Fruit fly (Drosophila melanogaster) whole organism, embryonic: ENCODE data around the gene CG34276.

Experiments used
- Atf3 ChIP-seq: fragments of 200-800 bp; sonication (Bioruptor generic); optimal IDR thresholded peaks from 3 replicates; lab custom pipeline; 2016; ENCODE audit warnings: missing biosample characterization, missing genetic modification characterization
- B-H1 ChIP-seq: fragments of 200-800 bp; sonication (Bioruptor generic); IDR thresholded peaks from 3 replicates; pipeline ENCODE4 v1.3.6; 2022; ENCODE audit warnings: missing biosample characterization, missing genetic modification characterization
- Bteb2 ChIP-seq: fragments of 200-800 bp; sonication (Bioruptor generic); optimal IDR thresholded peaks from 2 replicates; lab custom pipeline; 2016; ENCODE audit warnings: missing biosample characterization, missing genetic modification characterization
- CG1024 ChIP-seq: fragments of 200-800 bp; sonication (Bioruptor generic); IDR thresholded peaks from 2 replicates; pipeline ENCODE4 v1.3.6; 2022; ENCODE audit warnings: missing biosample characterization, missing genetic modification characterization
- CG10543 ChIP-seq: fragments of 200-800 bp; sonication (Bioruptor generic); optimal IDR thresholded peaks from 3 replicates; lab custom pipeline; 2017; ENCODE audit warnings: missing biosample characterization, mild to moderate bottlenecking, missing genetic modification characterization, moderate library complexity
- CG11085 ChIP-seq: fragments of 200-800 bp; sonication (Bioruptor generic); IDR thresholded peaks from 2 replicates; pipeline ENCODE4 v1.3.6; 2022; ENCODE audit warnings: missing biosample characterization, missing genetic modification characterization
- CG11398 ChIP-seq: fragments of 200-800 bp; sonication (Bioruptor generic); optimal IDR thresholded peaks from 2 replicates; lab custom pipeline; 2016; ENCODE audit warnings: missing biosample characterization, missing genetic modification characterization
- CG15269 ChIP-seq: fragments of 200-800 bp; sonication (Bioruptor generic); optimal IDR thresholded peaks from 2 replicates; lab custom pipeline; 2018; ENCODE audit warnings: missing biosample characterization, mild to moderate bottlenecking, missing genetic modification characterization, moderate library complexity
- CG18619 ChIP-seq: fragments of 200-800 bp; sonication (Bioruptor generic); optimal IDR thresholded peaks from 3 replicates; lab custom pipeline; 2017; ENCODE audit warnings: missing biosample characterization, mild to moderate bottlenecking, missing genetic modification characterization
- CG18764 ChIP-seq: fragments of 200-800 bp; sonication (Bioruptor generic); optimal IDR thresholded peaks from 3 replicates; lab custom pipeline; 2016; ENCODE audit warnings: missing biosample characterization, missing genetic modification characterization
- CG2199 ChIP-seq: fragments of 200-800 bp; sonication (Bioruptor generic); IDR thresholded peaks from 3 replicates; pipeline ENCODE4 v1.3.6; 2022; ENCODE audit warnings: missing biosample characterization, missing genetic modification characterization
- CG4282 ChIP-seq: fragments of 200-800 bp; sonication (Bioruptor generic); optimal IDR thresholded peaks from 2 replicates; lab custom pipeline; 2016; ENCODE audit warnings: missing biosample characterization, missing genetic modification characterization
- CG6272 ChIP-seq: fragments of 200-800 bp; sonication (Bioruptor generic); IDR thresholded peaks from 2 replicates; pipeline ENCODE4 v1.3.6; 2022; ENCODE audit warnings: missing biosample characterization, missing genetic modification characterization
- CG6854 ChIP-seq: fragments of 200-800 bp; sonication (Bioruptor generic); optimal IDR thresholded peaks from 3 replicates; lab custom pipeline; 2017; ENCODE audit warnings: missing biosample characterization, mild to moderate bottlenecking, missing genetic modification characterization
- CG9609 ChIP-seq: fragments of 200-800 bp; sonication (Bioruptor generic); optimal IDR thresholded peaks from 3 replicates; lab custom pipeline; 2016; ENCODE audit warnings: missing biosample characterization, missing genetic modification characterization
- CG9727 ChIP-seq: fragments of 200-800 bp; sonication (Bioruptor generic); optimal IDR thresholded peaks from 3 replicates; lab custom pipeline; 2017; ENCODE audit warnings: missing biosample characterization, mild to moderate bottlenecking, missing genetic modification characterization
- CoRest ChIP-seq: fragments of 200-800 bp; sonication (Bioruptor generic); optimal IDR thresholded peaks from 3 replicates; lab custom pipeline; 2018; ENCODE audit warnings: missing biosample characterization, mild to moderate bottlenecking, missing genetic modification characterization, moderate library complexity
- D ChIP-seq, 2 experiments: fragments of 200-800 bp in 1 of 2; fragments of >200 bp in 1 of 2; sonication (Bioruptor generic) in 1 of 2; optimal IDR thresholded peaks; 2 replicates in 1 of 2; 3 replicates in 1 of 2; lab custom pipeline; 2017; ENCODE audit warnings: mild to moderate bottlenecking in 1 of 2, missing biosample characterization in 1 of 2, missing genetic modification characterization in 1 of 2, missing genetic modification reagents in 1 of 2
- D19B ChIP-seq: fragments of 200-800 bp; sonication (Bioruptor generic); optimal IDR thresholded peaks from 2 replicates; lab custom pipeline; 2017; ENCODE audit warnings: missing biosample characterization, mild to moderate bottlenecking, missing genetic modification characterization
- Jarid2 ChIP-seq: fragments of 200-800 bp; sonication (Bioruptor generic); optimal IDR thresholded peaks from 3 replicates; lab custom pipeline; 2017; ENCODE audit warnings: mild to moderate bottlenecking, missing biosample characterization, missing genetic modification reagents, missing genetic modification characterization
- Myb ChIP-seq: fragments of 200-800 bp; sonication (Bioruptor generic); optimal IDR thresholded peaks from 2 replicates; lab custom pipeline; 2016; ENCODE audit warnings: missing biosample characterization, missing genetic modification characterization
- NC2β ChIP-seq: fragments of 200-800 bp; sonication (Bioruptor generic); optimal IDR thresholded peaks from 2 replicates; lab custom pipeline; 2016; ENCODE audit warnings: missing biosample characterization, missing genetic modification characterization
- NfI ChIP-seq: fragments of 200-800 bp; sonication (Bioruptor generic); optimal IDR thresholded peaks from 3 replicates; lab custom pipeline; 2018; ENCODE audit warnings: missing biosample characterization, mild to moderate bottlenecking, missing genetic modification characterization, moderate library complexity
- Ptx1 ChIP-seq: fragments of 200-800 bp; sonication (Bioruptor generic); IDR thresholded peaks from 2 replicates; pipeline ENCODE4 v1.3.6; 2022; ENCODE audit warnings: missing biosample characterization, missing genetic modification characterization
- Scr ChIP-seq: fragments of 200-800 bp; sonication (Bioruptor generic); IDR thresholded peaks from 2 replicates; pipeline ENCODE4 v1.3.6; 2022; ENCODE audit warnings: missing biosample characterization, missing genetic modification characterization; ENCODE audit not compliant: partially characterized antibody
- Sry-β ChIP-seq: fragments of 200-800 bp; sonication (Bioruptor generic); optimal IDR thresholded peaks from 2 replicates; lab custom pipeline; 2018; ENCODE audit warnings: missing biosample characterization, mild to moderate bottlenecking, missing genetic modification characterization, moderate library complexity
- Stat92E ChIP-seq, 3 experiments: fragments of >200 bp in 2 of 3; fragments of 200-800 bp in 1 of 3; sonication (Bioruptor generic) in 1 of 3; optimal IDR thresholded peaks; 2 replicates each; lab custom pipeline; 2017 to 2019; ENCODE audit warnings: missing biosample characterization in 3 of 3, missing genetic modification characterization in 3 of 3, mild to moderate bottlenecking in 1 of 3, moderate library complexity in 1 of 3
- Tbp ChIP-seq: fragments of >200 bp; optimal IDR thresholded peaks from 2 replicates; lab custom pipeline; 2018; ENCODE audit warnings: missing biosample characterization, missing genetic modification characterization
- YL-1 ChIP-seq: fragments of 200-800 bp; sonication (Bioruptor generic); optimal IDR thresholded peaks from 3 replicates; lab custom pipeline; 2017; ENCODE audit warnings: missing biosample characterization, mild to moderate bottlenecking, missing genetic modification characterization
- abd-A ChIP-seq: fragments of 200-800 bp; sonication (Bioruptor generic); optimal IDR thresholded peaks from 3 replicates; lab custom pipeline; 2019; ENCODE audit warnings: missing biosample characterization, mild to moderate bottlenecking, missing genetic modification characterization, moderate library complexity
- ara ChIP-seq: fragments of 200-800 bp; sonication (Bioruptor generic); IDR thresholded peaks from 2 replicates; pipeline ENCODE4 v1.3.6; 2022; ENCODE audit warnings: missing biosample characterization, missing genetic modification characterization
- ato ChIP-seq: fragments of 200-800 bp; sonication (Bioruptor generic); IDR thresholded peaks from 2 replicates; pipeline ENCODE4 v1.3.6; 2022; ENCODE audit warnings: missing biosample characterization, missing genetic modification characterization; ENCODE audit not compliant: partially characterized antibody
- chif ChIP-seq, 2 experiments: fragments of 200-800 bp; sonication (Bioruptor generic); optimal IDR thresholded peaks; 3 replicates each; lab custom pipeline; 2016; ENCODE audit warnings: missing biosample characterization in 2 of 2, missing genetic modification characterization in 2 of 2
- chm ChIP-seq: fragments of 200-800 bp; sonication (Bioruptor generic); IDR thresholded peaks from 2 replicates; pipeline ENCODE4 v1.3.6; 2022; ENCODE audit warnings: missing biosample characterization, missing genetic modification characterization
- croc ChIP-seq: fragments of 200-800 bp; sonication (Bioruptor generic); conservative IDR thresholded peaks from 3 replicates; pipeline ENCODE4 v1.3.6; 2022; ENCODE audit warnings: missing biosample characterization, missing genetic modification characterization
- crol ChIP-seq: fragments of 200-800 bp; sonication (Bioruptor generic); IDR thresholded peaks from 2 replicates; pipeline ENCODE4 v1.3.6; 2022; ENCODE audit warnings: missing biosample characterization, missing genetic modification characterization
- dmrt11E ChIP-seq: fragments of 200-800 bp; sonication (Bioruptor generic); optimal IDR thresholded peaks from 3 replicates; lab custom pipeline; 2018; ENCODE audit warnings: missing biosample characterization, mild to moderate bottlenecking, missing genetic modification characterization, moderate library complexity
- dysf ChIP-seq: fragments of 200-800 bp; sonication (Bioruptor generic); IDR thresholded peaks from 3 replicates; pipeline ENCODE4 v1.3.6; 2022; ENCODE audit warnings: missing biosample characterization, missing genetic modification characterization
- fd64A ChIP-seq: fragments of 200-800 bp; sonication (Bioruptor generic); optimal IDR thresholded peaks from 3 replicates; lab custom pipeline; 2018; ENCODE audit warnings: missing biosample characterization, mild to moderate bottlenecking, missing genetic modification characterization
- ftz-f1 ChIP-seq: fragments of 200-800 bp; sonication (Bioruptor generic); optimal IDR thresholded peaks from 2 replicates; lab custom pipeline; 2016; ENCODE audit warnings: missing biosample characterization, missing genetic modification characterization
- ken ChIP-seq: fragments of 200-800 bp; sonication (Bioruptor generic); IDR thresholded peaks from 3 replicates; pipeline ENCODE4 v1.3.6; 2022; ENCODE audit warnings: missing biosample characterization, missing genetic modification characterization
- org-1 ChIP-seq: fragments of 200-800 bp; sonication (Bioruptor generic); optimal IDR thresholded peaks from 2 replicates; lab custom pipeline; 2017; ENCODE audit warnings: missing biosample characterization, missing genetic modification characterization
- pho ChIP-seq: fragments of 200-800 bp; sonication (Bioruptor generic); optimal IDR thresholded peaks from 2 replicates; lab custom pipeline; 2016; ENCODE audit warnings: missing biosample characterization, missing genetic modification characterization
- prd ChIP-seq, 3 experiments: fragments of >200 bp in 2 of 3; fragments of 200-800 bp in 1 of 3; sonication (Bioruptor generic) in 1 of 3; optimal IDR thresholded peaks in 2 of 3; IDR thresholded peaks in 1 of 3; 2 replicates in 2 of 3; 3 replicates in 1 of 3; pipeline versions ENCODE4 v1.3.6 to Lab custom; 2017 to 2022; ENCODE audit warnings: missing biosample characterization in 1 of 3, missing genetic modification characterization in 1 of 3
- sens ChIP-seq: fragments of 200-800 bp; sonication (Bioruptor generic); peaks from one replicate; lab custom pipeline; 2016; ENCODE audit warnings: missing biosample characterization, missing genetic modification characterization
- seq ChIP-seq: fragments of 200-800 bp; sonication (Bioruptor generic); IDR thresholded peaks from 2 replicates; pipeline ENCODE4 v1.3.6; 2022; ENCODE audit warnings: missing biosample characterization, missing genetic modification characterization
- shn ChIP-seq: fragments of 200-800 bp; sonication (Bioruptor generic); optimal IDR thresholded peaks from 3 replicates; lab custom pipeline; 2016; ENCODE audit warnings: missing biosample characterization, missing genetic modification characterization
- sna ChIP-seq: fragments of 200-800 bp; sonication (Bioruptor generic); IDR thresholded peaks from 2 replicates; pipeline ENCODE4 v1.3.6; 2022; ENCODE audit warnings: missing biosample characterization, missing genetic modification characterization; ENCODE audit not compliant: partially characterized antibody
- tup ChIP-seq: fragments of 200-800 bp; sonication (Bioruptor generic); optimal IDR thresholded peaks from 2 replicates; lab custom pipeline; 2016; ENCODE audit warnings: missing biosample characterization, mild to moderate bottlenecking, missing genetic modification characterization, moderate library complexity
- zf30C ChIP-seq: fragments of 200-800 bp; sonication (Bioruptor generic); optimal IDR thresholded peaks from 3 replicates; lab custom pipeline; 2018; ENCODE audit warnings: missing biosample characterization, mild to moderate bottlenecking, missing genetic modification characterization

The CG34276 gene

dm6 chr3R:15972979-15973486 lies 47.6 kb downstream of the CG34276 start, which contains the start of gene Hel89B (continued):
- no peak for TF ChIP-seq abd-A (tag; lab: Kevin White, UChicago)
- TF ChIP-seq NC2β (GFP tag; lab: Kevin White, UChicago): peak; percentile 61
- no peak for TF ChIP-seq B-H1
- TF ChIP-seq Sry-β: peak; percentile 45
- no peak for TF ChIP-seq CG6854 (GFP tag; lab: Kevin White, UChicago)
- no peak for TF ChIP-seq Stat92E (GFP tag; optimal IDR thresholded peaks at IDR 0.05; lab: Kevin White, UChicago)
- no peak for TF ChIP-seq D19B (GFP tag; lab: Kevin White, UChicago)
- peak; percentile 42 for TF ChIP-seq Bteb2
- peak; percentile 66 for TF ChIP-seq NfI (GFP tag; lab: Kevin White, UChicago)
- TF ChIP-seq pho: peak; percentile 76
- TF ChIP-seq dysf (GFP tag; lab: Robert Waterston, UW): no peak
- no peak for TF ChIP-seq prd (optimal IDR thresholded peaks at IDR 0.05; lab: Kevin White, UChicago)
- no peak for TF ChIP-seq prd (GFP tag; IDR thresholded peaks at IDR 0.05; lab: Robert Waterston, UW)
- TF ChIP-seq croc (GFP tag; lab: Robert Waterston, UW): peak; percentile 33; the same call in 2 of the 3 replicates
- TF ChIP-seq chif (GFP tag; optimal IDR thresholded peaks at IDR 0.05; lab: Kevin White, UChicago): peak; percentile 52 to 74
- TF ChIP-seq CG11398 (GFP tag; lab: Kevin White, UChicago): no peak
- TF ChIP-seq ato (GFP tag; lab: Robert Waterston, UW): no peak
- TF ChIP-seq CG9609: peak; percentile 66
- no peak for TF ChIP-seq ara (GFP tag; lab: Robert Waterston, UW)
- TF ChIP-seq fd64A (GFP tag; lab: Kevin White, UChicago): no peak
- TF ChIP-seq Scr (GFP tag; lab: Robert Waterston, UW): no peak
- TF ChIP-seq seq (GFP tag; lab: Robert Waterston, UW): no peak
- peak; percentile 62 for TF ChIP-seq Jarid2 (GFP tag; lab: Kevin White, UChicago)
- no peak for TF ChIP-seq CG11085
- no peak for TF ChIP-seq D (optimal IDR thresholded peaks at IDR 0.05; lab: Kevin White, UChicago)
- TF ChIP-seq D (GFP tag; optimal IDR thresholded peaks at IDR 0.05; lab: Kevin White, UChicago): no peak
- TF ChIP-seq YL-1 (GFP tag; lab: Kevin White, UChicago): peak; percentile 33
- no peak for TF ChIP-seq sna
- no peak for TF ChIP-seq ken (GFP tag; lab: Robert Waterston, UW)
- TF ChIP-seq org-1 (GFP tag; lab: Kevin White, UChicago): peak; percentile 21
- no peak for TF ChIP-seq CG1024
- peak; percentile 54 for TF ChIP-seq Myb (GFP tag; lab: Kevin White, UChicago)
- peak; percentile 50; the same call in 1 of the 2 replicates for TF ChIP-seq CG6272
- no peak for TF ChIP-seq Ptx1 (GFP tag; lab: Robert Waterston, UW)
- peak; percentile 83 for TF ChIP-seq CoRest
- TF ChIP-seq dmrt11E: peak; percentile 70
- TF ChIP-seq CG2199: no peak
- TF ChIP-seq crol (GFP tag; lab: Robert Waterston, UW): no peak
- TF ChIP-seq CG18619 (GFP tag; lab: Kevin White, UChicago): no peak
- TF ChIP-seq CG10543: no peak
- TF ChIP-seq sens (GFP tag; lab: Kevin White, UChicago): peak; percentile 95
- peak; percentile 81 for TF ChIP-seq Tbp (GFP tag; lab: Kevin White, UChicago)
- TF ChIP-seq chm (GFP tag; lab: Robert Waterston, UW): no peak
- TF ChIP-seq CG18764: peak; percentile 51
- no peak for TF ChIP-seq zf30C
- no peak for TF ChIP-seq ftz-f1 (GFP tag; lab: Kevin White, UChicago)
- TF ChIP-seq CG15269 (tag; lab: Kevin White, UChicago): peak; percentile 59
- TF ChIP-seq tup (GFP tag; lab: Kevin White, UChicago): peak; percentile 44
- peak; percentile 59 for TF ChIP-seq shn (GFP tag; lab: Kevin White, UChicago)
- TF ChIP-seq CG4282 (GFP tag; lab: Kevin White, UChicago): no peak
- peak; percentile 23 for TF ChIP-seq Atf3 (GFP tag; lab: Kevin White, UChicago)
- peak; percentile 19 for TF ChIP-seq CG9727 (GFP tag; lab: Kevin White, UChicago)
